Worm (Caenorhabditis elegans) whole organism, L2 larva: ENCODE results near the gene lec-5.
A peak's percentile ranks its signal among the peaks of the same experiment; 100 is the strongest.
"Not testable (repeated sequence)": the region's sequence is repeated elsewhere in the genome, so short reads cannot be mapped to it uniquely, and the experiment has no call there.

Experiments used
- C34F6.9 ChIP-seq: fragments of 150-350 bp; optimal IDR thresholded peaks from 2 replicates; lab custom pipeline; 2014; ENCODE audit warnings: missing biosample characterization, missing genetic modification characterization
- F13H6.1 ChIP-seq: sonication (generic microtip); optimal IDR thresholded peaks from 2 replicates; lab custom pipeline; 2016; ENCODE audit warnings: missing genetic modification characterization, missing compliant biosample characterization
- ZK546.5 ChIP-seq: sonication (generic microtip); optimal IDR thresholded peaks from 2 replicates; lab custom pipeline; 2017; ENCODE audit warnings: missing biosample characterization, missing genetic modification characterization
- aly-2 ChIP-seq: fragments of 150-350 bp; optimal IDR thresholded peaks from 2 replicates; lab custom pipeline; 2014; ENCODE audit warnings: missing biosample characterization, missing genetic modification characterization
- blmp-1 ChIP-seq: sonication (generic microtip); optimal IDR thresholded peaks from 2 replicates; lab custom pipeline; 2017; ENCODE audit warnings: missing genetic modification characterization, mild to moderate bottlenecking, missing compliant biosample characterization, antibody characterized with exemption, moderate library complexity; ENCODE audit not compliant: insufficient read depth
- ceh-16 ChIP-seq: fragments of 150-350 bp; optimal IDR thresholded peaks from 2 replicates; lab custom pipeline; 2014; ENCODE audit warnings: missing biosample characterization, missing genetic modification characterization
- ceh-82 ChIP-seq: fragments of 150-350 bp; optimal IDR thresholded peaks from 2 replicates; lab custom pipeline; 2014; ENCODE audit warnings: missing biosample characterization, missing genetic modification characterization
- crh-2 ChIP-seq: sonication (generic microtip); optimal IDR thresholded peaks from 2 replicates; lab custom pipeline; 2017; ENCODE audit warnings: missing biosample characterization, missing genetic modification characterization
- fos-1 ChIP-seq: fragments of 150-350 bp; optimal IDR thresholded peaks from 2 replicates; lab custom pipeline; 2014; ENCODE audit warnings: missing biosample characterization, missing genetic modification characterization
- gmeb-1 ChIP-seq: fragments of 150-350 bp; optimal IDR thresholded peaks from 2 replicates; lab custom pipeline; 2014; ENCODE audit warnings: missing biosample characterization, missing genetic modification characterization
- lin-11 ChIP-seq: fragments of 150-350 bp; sonication (generic microtip); optimal IDR thresholded peaks from 2 replicates; lab custom pipeline; 2014; ENCODE audit warnings: missing biosample characterization, missing genetic modification characterization, inconsistent platforms, mixed read lengths
- lsy-2 ChIP-seq, 2 experiments: fragments of 150-350 bp in 1 of 2; sonication (generic microtip) in 1 of 2; optimal IDR thresholded peaks; 2 replicates each; lab custom pipeline; 2014 to 2017; ENCODE audit warnings: missing biosample characterization in 2 of 2, missing genetic modification characterization in 2 of 2
- mab-5 ChIP-seq: fragments of 150-350 bp; optimal IDR thresholded peaks from 2 replicates; lab custom pipeline; 2014; ENCODE audit warnings: missing biosample characterization, missing genetic modification characterization
- nhr-10 ChIP-seq: sonication (generic microtip); optimal IDR thresholded peaks from 2 replicates; lab custom pipeline; 2017; ENCODE audit warnings: missing biosample characterization, missing genetic modification characterization
- nhr-11 ChIP-seq: fragments of 150-350 bp; optimal IDR thresholded peaks from 2 replicates; lab custom pipeline; 2014; ENCODE audit warnings: missing biosample characterization, missing genetic modification characterization
- nhr-129 ChIP-seq: fragments of 150-350 bp; optimal IDR thresholded peaks from 2 replicates; lab custom pipeline; 2014; ENCODE audit warnings: missing biosample characterization, missing genetic modification characterization
- nhr-21 ChIP-seq: fragments of 150-350 bp; optimal IDR thresholded peaks from 2 replicates; lab custom pipeline; 2014; ENCODE audit warnings: missing biosample characterization, missing genetic modification characterization
- nhr-25 ChIP-seq: fragments of 150-350 bp; sonication (generic microtip); optimal IDR thresholded peaks from 3 replicates; lab custom pipeline; 2014; ENCODE audit warnings: missing biosample characterization, missing genetic modification characterization
- nhr-6 ChIP-seq: fragments of 150-350 bp; optimal IDR thresholded peaks from 2 replicates; lab custom pipeline; 2014; ENCODE audit warnings: missing biosample characterization, missing genetic modification characterization
- nhr-77 ChIP-seq: fragments of 150-350 bp; optimal IDR thresholded peaks from 2 replicates; lab custom pipeline; 2014; ENCODE audit warnings: missing biosample characterization, missing genetic modification characterization
- sma-3 ChIP-seq: sonication (generic microtip); optimal IDR thresholded peaks from 2 replicates; lab custom pipeline; 2016; ENCODE audit warnings: missing genetic modification reagents, missing genetic modification characterization, missing compliant biosample characterization
- sma-9 ChIP-seq, 2 experiments: fragments of 150-350 bp in 1 of 2; sonication (generic microtip) in 1 of 2; optimal IDR thresholded peaks; 2 replicates each; lab custom pipeline; 2014 to 2016; ENCODE audit warnings: missing genetic modification characterization in 2 of 2, mild to moderate bottlenecking in 1 of 2, missing biosample characterization in 1 of 2, missing compliant biosample characterization in 1 of 2, missing genetic modification reagents in 1 of 2, moderate library complexity in 1 of 2
- snpc-4 ChIP-seq: fragments of 150-350 bp; optimal IDR thresholded peaks from 2 replicates; lab custom pipeline; 2014; ENCODE audit warnings: missing biosample characterization, missing genetic modification characterization
- unc-55 ChIP-seq: fragments of 150-350 bp; sonication (generic microtip); optimal IDR thresholded peaks from 3 replicates; lab custom pipeline; 2014; ENCODE audit warnings: missing biosample characterization, missing genetic modification reagents, missing genetic modification characterization
- ztf-4 ChIP-seq: fragments of 150-350 bp; optimal IDR thresholded peaks from 2 replicates; lab custom pipeline; 2014; ENCODE audit warnings: missing biosample characterization, missing genetic modification characterization

The lec-5 gene

ce11 chrII:5841053-5841547, at the start of gene lec-5:
Gene lec-5 (minus strand): TSS chrII:5841103.
- TF ChIP-seq sma-9 (GFP tag; optimal IDR thresholded peaks at IDR 0.05; lab: Kevin White, UChicago) = peak; percentile 60
- no peak for TF ChIP-seq sma-9 (tag; optimal IDR thresholded peaks at IDR 0.05; lab: Kevin White, UChicago)
- peak; percentile 48 for TF ChIP-seq F13H6.1
- peak in 1 of 2 experiments; percentile 33 for TF ChIP-seq lsy-2 (tag; optimal IDR thresholded peaks at IDR 0.05; lab: Kevin White, UChicago)
- peak; percentile 45 for TF ChIP-seq nhr-129
- TF ChIP-seq mab-5 (tag; lab: Kevin White, UChicago) = peak; percentile 25
- no peak for TF ChIP-seq lin-11 (tag; lab: Kevin White, UChicago)
- no peak for TF ChIP-seq nhr-77
- no peak for TF ChIP-seq nhr-6 (tag; lab: Kevin White, UChicago)
- TF ChIP-seq fos-1 = no peak
- TF ChIP-seq, all 48 proteins: peak for 5

ce11 chrII:5889417-5890139, 48.7 kb upstream of the lec-5 start:
- TF ChIP-seq ceh-82 (tag; lab: Kevin White, UChicago) (no peak), nhr-25 (tag; lab: Kevin White, UChicago) (peak; percentile 15)

- TF ChIP-seq lin-11 (tag; lab: Kevin White, UChicago) (no peak), nhr-129 (peak; percentile 31), fos-1 (peak; percentile 40), nhr-21 (peak; percentile 52), F13H6.1 (peak; percentile 18), lsy-2 (tag; optimal IDR thresholded peaks at IDR 0.05; lab: Kevin White, UChicago) (peak in 1 of 2 experiments; percentile 27), C34F6.9 (tag; lab: Kevin White, UChicago) (peak; percentile 9), blmp-1 (tag; lab: Kevin White, UChicago) (peak; percentile 94), nhr-25 (tag; lab: Kevin White, UChicago) (peak; percentile 91), sma-3 (GFP tag; lab: Kevin White, UChicago) (peak; percentile 18), crh-2 (tag; lab: Kevin White, UChicago) (peak; percentile 55), ztf-4 (tag; lab: Kevin White, UChicago) (peak; percentile 2), nhr-6 (tag; lab: Kevin White, UChicago) (peak; percentile 27), gmeb-1 (tag; lab: Kevin White, UChicago) (no peak), aly-2 (tag; lab: Kevin White, UChicago) (no peak), ceh-82 (tag; lab: Kevin White, UChicago) (no peak)
Observed at ce11 chrII:5885966-5886621, 45.2 kb upstream of the lec-5 start.

- TF ChIP-seq nhr-6 (tag; lab: Kevin White, UChicago) (no peak), aly-2 (tag; lab: Kevin White, UChicago) (no peak), ceh-16 (tag; lab: Kevin White, UChicago) (no peak), unc-55 (GFP tag; lab: Kevin White, UChicago) (no peak)
- TF ChIP-seq, all 48 proteins: peak for 0
Observed at ce11 chrII:5884252-5884651, 43.3 kb upstream of the lec-5 start, which contains the start of gene rfip-1. Gene rfip-1 (plus strand): TSS chrII:5884552.

ce11 chrII:5880677-5881076, 39.8 kb upstream of the lec-5 start:
- TF ChIP-seq ceh-16 (tag; lab: Kevin White, UChicago) (peak; percentile 3), nhr-25 (tag; lab: Kevin White, UChicago) (peak; percentile 72), snpc-4 (tag; lab: Kevin White, UChicago) (no peak), ZK546.5 (no peak), lsy-2 (tag; optimal IDR thresholded peaks at IDR 0.05; lab: Kevin White, UChicago) (peak in 1 of 2 experiments; percentile 10), C34F6.9 (tag; lab: Kevin White, UChicago) (peak; percentile 22)

ce11 chrII:5876511-5876910, 35.6 kb upstream of the lec-5 start, which contains the start of gene F55C12.2:
Gene F55C12.2 (plus strand): TSS chrII:5876811.
- TF ChIP-seq nhr-11, ceh-16, nhr-10 (tag; lab: Kevin White, UChicago): not testable (repeated sequence)
